Worm (Caenorhabditis elegans): ENCODE results near the gene C06G4.4.

ce11 chrIII:7978289-7978688 lies 677 bp upstream of the C06G4.4 start:
- TF ChIP-seq elt-3 (tag; optimal IDR thresholded peaks at IDR 0.05) (no peak), unc-130 (tag; optimal IDR thresholded peaks at IDR 0.05) (no peak), pag-3 (tag; optimal IDR thresholded peaks at IDR 0.05; ENCODE audit: borderline replicate concordance, insufficient read depth) (no peak), pqm-1 (tag; optimal IDR thresholded peaks at IDR 0.05) (no peak), ama-1 (optimal IDR thresholded peaks at IDR 0.05) (no peak), lin-35 (GFP tag; optimal IDR thresholded peaks at IDR 0.05) (no peak)

All from whole organism, L1 larva.